Fruit fly (Drosophila melanogaster) whole organism, embryonic: ENCODE data around the gene alpha-Est7.
A peak's percentile ranks its signal among the peaks of the same experiment; 100 is the strongest.

Experiments used
- Atf-2 ChIP-seq: fragments of 200-800 bp; sonication (Bioruptor generic); optimal IDR thresholded peaks from 2 replicates; lab custom pipeline; 2016; ENCODE audit warnings: missing biosample characterization, missing genetic modification characterization
- CG10147 ChIP-seq: fragments of 200-800 bp; sonication (Bioruptor generic); optimal IDR thresholded peaks from 2 replicates; lab custom pipeline; 2019; ENCODE audit warnings: missing biosample characterization, mild to moderate bottlenecking, missing genetic modification characterization, moderate library complexity
- CG10209 ChIP-seq: fragments of 200-800 bp; sonication (Bioruptor generic); optimal IDR thresholded peaks from 3 replicates; lab custom pipeline; 2017; ENCODE audit warnings: missing biosample characterization, mild to moderate bottlenecking, missing genetic modification characterization, missing genetic modification reagents
- CG1024 ChIP-seq: fragments of 200-800 bp; sonication (Bioruptor generic); IDR thresholded peaks from 2 replicates; pipeline ENCODE4 v1.3.6; 2022; ENCODE audit warnings: missing biosample characterization, missing genetic modification characterization
- CG10654 ChIP-seq: fragments of 200-800 bp; sonication (Bioruptor generic); optimal IDR thresholded peaks from 2 replicates; lab custom pipeline; 2016; ENCODE audit warnings: missing biosample characterization, missing genetic modification characterization
- CG14441 ChIP-seq: fragments of 200-800 bp; sonication (Bioruptor generic); IDR thresholded peaks from 2 replicates; pipeline ENCODE4 v1.3.6; 2022; ENCODE audit warnings: missing biosample characterization, missing genetic modification characterization
- CG15073 ChIP-seq: fragments of 200-800 bp; sonication (Bioruptor generic); optimal IDR thresholded peaks from 2 replicates; lab custom pipeline; 2016; ENCODE audit warnings: missing biosample characterization, missing genetic modification characterization
- CG1603 ChIP-seq: fragments of 200-800 bp; sonication (Bioruptor generic); optimal IDR thresholded peaks from 2 replicates; lab custom pipeline; 2019; ENCODE audit warnings: missing biosample characterization, mild to moderate bottlenecking, missing genetic modification characterization, moderate library complexity
- CG16779 ChIP-seq: fragments of 200-800 bp; sonication (Bioruptor generic); IDR thresholded peaks from 2 replicates; pipeline ENCODE4 v1.3.6; 2022; ENCODE audit warnings: missing biosample characterization, missing genetic modification characterization
- CG16813 ChIP-seq: fragments of 200-800 bp; sonication (Bioruptor generic); IDR thresholded peaks from 3 replicates; pipeline ENCODE4 v1.3.6; 2022; ENCODE audit warnings: missing biosample characterization, missing genetic modification characterization; ENCODE audit not compliant: partially characterized antibody
- CG17361 ChIP-seq: fragments of 200-800 bp; sonication (Bioruptor generic); IDR thresholded peaks from 3 replicates; pipeline ENCODE4 v1.3.6; 2022; ENCODE audit warnings: missing biosample characterization, missing genetic modification characterization
- CG32772 ChIP-seq: fragments of 200-800 bp; sonication (Bioruptor generic); IDR thresholded peaks from 2 replicates; pipeline ENCODE4 v1.3.6; 2022; ENCODE audit warnings: missing biosample characterization, missing genetic modification characterization
- CG33213 ChIP-seq: fragments of 200-800 bp; sonication (Bioruptor generic); optimal IDR thresholded peaks from 3 replicates; lab custom pipeline; 2016; ENCODE audit warnings: missing biosample characterization, missing genetic modification characterization
- CG3838 ChIP-seq: fragments of 200-800 bp; sonication (Bioruptor generic); optimal IDR thresholded peaks from 3 replicates; lab custom pipeline; 2016; ENCODE audit warnings: missing biosample characterization, missing genetic modification characterization
- CG3847 ChIP-seq: fragments of 200-800 bp; sonication (Bioruptor generic); IDR thresholded peaks from 2 replicates; pipeline ENCODE4 v1.3.6; 2022; ENCODE audit warnings: missing biosample characterization, missing genetic modification characterization
- CG4282 ChIP-seq: fragments of 200-800 bp; sonication (Bioruptor generic); optimal IDR thresholded peaks from 2 replicates; lab custom pipeline; 2016; ENCODE audit warnings: missing biosample characterization, missing genetic modification characterization
- CG4820 ChIP-seq: fragments of 200-800 bp; sonication (Bioruptor generic); optimal IDR thresholded peaks from 3 replicates; lab custom pipeline; 2016; ENCODE audit warnings: missing biosample characterization, missing genetic modification characterization
- CG5245 ChIP-seq: fragments of 200-800 bp; sonication (Bioruptor generic); optimal IDR thresholded peaks from 3 replicates; lab custom pipeline; 2016; ENCODE audit warnings: missing biosample characterization, missing genetic modification characterization
- CG6813 ChIP-seq: fragments of 200-800 bp; sonication (Bioruptor generic); optimal IDR thresholded peaks from 2 replicates; lab custom pipeline; 2017; ENCODE audit warnings: missing biosample characterization, missing genetic modification characterization, mild to moderate bottlenecking, moderate library complexity, missing genetic modification reagents
- CG8388 ChIP-seq: fragments of 200-800 bp; sonication (Bioruptor generic); optimal IDR thresholded peaks from 2 replicates; lab custom pipeline; 2019; ENCODE audit warnings: missing biosample characterization, mild to moderate bottlenecking, missing genetic modification characterization, moderate library complexity
- CG8478 ChIP-seq: fragments of >200 bp; optimal IDR thresholded peaks from 2 replicates; lab custom pipeline; 2018
- CG9215 ChIP-seq: fragments of 200-800 bp; sonication (Bioruptor generic); IDR thresholded peaks from 2 replicates; pipeline ENCODE4 v1.3.6; 2022; ENCODE audit warnings: missing biosample characterization, missing genetic modification characterization
- HLH4C ChIP-seq: fragments of 200-800 bp; sonication (Bioruptor generic); IDR thresholded peaks from 3 replicates; pipeline ENCODE4 v1.3.6; 2022; ENCODE audit warnings: missing biosample characterization, missing genetic modification characterization; ENCODE audit not compliant: partially characterized antibody
- HLH54F ChIP-seq: fragments of 200-800 bp; sonication (Bioruptor generic); optimal IDR thresholded peaks from 3 replicates; lab custom pipeline; 2016; ENCODE audit warnings: missing biosample characterization, missing genetic modification characterization
- Hmx ChIP-seq: fragments of 200-800 bp; sonication (Bioruptor generic); optimal IDR thresholded peaks from 2 replicates; lab custom pipeline; 2016; ENCODE audit warnings: missing biosample characterization, missing genetic modification characterization
- Hr39 ChIP-seq: fragments of >200 bp; optimal IDR thresholded peaks from 2 replicates; lab custom pipeline; 2017
- Nf-YA ChIP-seq: fragments of 200-800 bp; sonication (Bioruptor generic); IDR thresholded peaks from 2 replicates; pipeline ENCODE4 v1.3.6; 2022; ENCODE audit warnings: missing biosample characterization, missing genetic modification characterization
- Rfx ChIP-seq: fragments of 200-800 bp; sonication (Bioruptor generic); IDR thresholded peaks from 2 replicates; pipeline ENCODE4 v1.3.6; 2022; ENCODE audit warnings: missing biosample characterization, missing genetic modification characterization
- Side ChIP-seq: fragments of 200-800 bp; sonication (Bioruptor generic); optimal IDR thresholded peaks from 2 replicates; lab custom pipeline; 2016; ENCODE audit warnings: missing biosample characterization, missing genetic modification characterization
- Xrp1 ChIP-seq: fragments of 200-800 bp; sonication (Bioruptor generic); IDR thresholded peaks from 2 replicates; pipeline ENCODE4 v1.3.6; 2022; ENCODE audit warnings: missing biosample characterization, missing genetic modification characterization
- abd-A ChIP-seq: fragments of 200-800 bp; sonication (Bioruptor generic); optimal IDR thresholded peaks from 3 replicates; lab custom pipeline; 2019; ENCODE audit warnings: missing biosample characterization, mild to moderate bottlenecking, missing genetic modification characterization, moderate library complexity
- ase ChIP-seq: fragments of 200-800 bp; sonication (Bioruptor generic); IDR thresholded peaks from 3 replicates; pipeline ENCODE4 v1.3.6; 2022; ENCODE audit warnings: missing biosample characterization, missing genetic modification characterization
- az2 ChIP-seq: fragments of 200-800 bp; sonication (Bioruptor generic); optimal IDR thresholded peaks from 3 replicates; lab custom pipeline; 2016; ENCODE audit warnings: missing biosample characterization, missing genetic modification characterization
- chn ChIP-seq: fragments of 200-800 bp; sonication (Bioruptor generic); optimal IDR thresholded peaks from 2 replicates; lab custom pipeline; 2016; ENCODE audit warnings: missing biosample characterization, missing genetic modification characterization
- dysf ChIP-seq: fragments of 200-800 bp; sonication (Bioruptor generic); IDR thresholded peaks from 3 replicates; pipeline ENCODE4 v1.3.6; 2022; ENCODE audit warnings: missing biosample characterization, missing genetic modification characterization
- fru ChIP-seq: fragments of >200 bp; optimal IDR thresholded peaks from 2 replicates; lab custom pipeline; 2017
- h ChIP-seq: fragments of >200 bp; optimal IDR thresholded peaks from 2 replicates; lab custom pipeline; 2017
- ken ChIP-seq: fragments of 200-800 bp; sonication (Bioruptor generic); IDR thresholded peaks from 3 replicates; pipeline ENCODE4 v1.3.6; 2022; ENCODE audit warnings: missing biosample characterization, missing genetic modification characterization
- knrl ChIP-seq: fragments of 200-800 bp; sonication (Bioruptor generic); IDR thresholded peaks from 3 replicates; pipeline ENCODE4 v1.3.6; 2022; ENCODE audit warnings: missing biosample characterization, missing genetic modification characterization; ENCODE audit not compliant: partially characterized antibody
- lmd ChIP-seq: fragments of 200-800 bp; sonication (Bioruptor generic); IDR thresholded peaks from 2 replicates; pipeline ENCODE4 v1.3.6; 2022; ENCODE audit warnings: missing biosample characterization, missing genetic modification characterization
- luna ChIP-seq: fragments of 200-800 bp; sonication (Bioruptor generic); optimal IDR thresholded peaks from 2 replicates; lab custom pipeline; 2016; ENCODE audit warnings: missing biosample characterization, missing genetic modification characterization
- p53 ChIP-seq: fragments of 200-800 bp; sonication (Bioruptor generic); optimal IDR thresholded peaks from 2 replicates; lab custom pipeline; 2016; ENCODE audit warnings: missing biosample characterization, missing genetic modification characterization
- pan ChIP-seq, 4 experiments: fragments of >200 bp in 3 of 4; fragments of 200-800 bp in 1 of 4; sonication (Bioruptor generic) in 1 of 4; optimal IDR thresholded peaks in 3 of 4; IDR thresholded peaks in 1 of 4; 2 replicates each; pipeline versions ENCODE4 v1.3.6 to Lab custom; 2017 to 2022; ENCODE audit warnings: missing biosample characterization in 2 of 4, missing genetic modification characterization in 2 of 4, mixed read lengths in 1 of 4
- ranshi ChIP-seq: fragments of 200-800 bp; sonication (Bioruptor generic); IDR thresholded peaks from 2 replicates; pipeline ENCODE4 v1.3.6; 2022; ENCODE audit warnings: missing biosample characterization, missing genetic modification characterization
- sens ChIP-seq: fragments of 200-800 bp; sonication (Bioruptor generic); peaks from one replicate; lab custom pipeline; 2016; ENCODE audit warnings: missing biosample characterization, missing genetic modification characterization
- shn ChIP-seq: fragments of 200-800 bp; sonication (Bioruptor generic); optimal IDR thresholded peaks from 3 replicates; lab custom pipeline; 2016; ENCODE audit warnings: missing biosample characterization, missing genetic modification characterization
- sug ChIP-seq: fragments of 200-800 bp; optimal IDR thresholded peaks from 2 replicates; lab custom pipeline; 2019; ENCODE audit warnings: missing biosample characterization, mild to moderate bottlenecking, missing genetic modification characterization, moderate library complexity
- trem ChIP-seq: fragments of 200-800 bp; optimal IDR thresholded peaks from 3 replicates; lab custom pipeline; 2019; ENCODE audit warnings: missing biosample characterization, mild to moderate bottlenecking, missing genetic modification characterization, moderate library complexity
- tx ChIP-seq: fragments of 200-800 bp; sonication (Bioruptor generic); optimal IDR thresholded peaks from 2 replicates; lab custom pipeline; 2016; ENCODE audit warnings: missing biosample characterization, missing genetic modification characterization
- wor ChIP-seq: fragments of 200-800 bp; sonication (Bioruptor generic); IDR thresholded peaks from 2 replicates; pipeline ENCODE4 v1.3.6; 2022; ENCODE audit warnings: missing biosample characterization, missing genetic modification characterization
- z ChIP-seq: fragments of 200-800 bp; sonication (Bioruptor generic); IDR thresholded peaks from 3 replicates; pipeline ENCODE4 v1.3.6; 2022; ENCODE audit warnings: missing biosample characterization, missing genetic modification characterization
- zen2 ChIP-seq: fragments of 200-800 bp; sonication (Bioruptor generic); IDR thresholded peaks from 3 replicates; pipeline ENCODE4 v1.3.6; 2022; ENCODE audit warnings: missing biosample characterization, missing genetic modification characterization; ENCODE audit not compliant: partially characterized antibody
- zf30C ChIP-seq: fragments of 200-800 bp; sonication (Bioruptor generic); optimal IDR thresholded peaks from 3 replicates; lab custom pipeline; 2018; ENCODE audit warnings: missing biosample characterization, mild to moderate bottlenecking, missing genetic modification characterization

The alpha-Est7 gene

DNA sequence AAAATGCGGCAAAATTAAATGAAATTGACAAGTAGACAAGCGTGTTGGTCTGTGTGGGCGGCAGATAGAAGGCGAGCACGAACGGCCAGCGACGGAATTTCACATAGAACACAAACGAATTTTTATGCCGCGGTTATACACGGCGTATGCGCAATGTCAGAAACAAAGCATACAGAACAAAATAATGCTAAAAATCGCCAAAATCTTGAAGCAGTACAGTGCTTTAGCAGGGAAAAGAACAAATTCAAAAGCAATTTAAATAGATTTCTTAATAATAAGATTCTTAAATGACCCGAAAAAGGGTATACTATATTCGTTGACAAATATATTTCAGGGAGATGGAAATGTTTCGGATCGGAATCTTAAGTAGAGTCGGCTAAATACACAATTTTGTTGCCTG is 23.0 kb downstream of the alpha-Est7 start (continued):
- TF ChIP-seq HLH4C (no peak), CG3847 (peak; percentile 44), wor (no peak), h (lab: Kevin White, UChicago) (no peak), CG10209 (GFP tag; lab: Kevin White, UChicago) (no peak), CG15073 (GFP tag; lab: Kevin White, UChicago) (no peak), CG33213 (GFP tag; lab: Kevin White, UChicago) (no peak), trem (tag; lab: Kevin White, UChicago) (no peak), sens (peak; percentile 82), HLH54F (GFP tag; lab: Kevin White, UChicago) (peak; percentile 36), Nf-YA (0 out of 2 replicates have a peak, but pooled peaks have one; percentile 9), zf30C (GFP tag; lab: Kevin White, UChicago) (no peak), CG14441 (GFP tag; lab: Robert Waterston, UW) (peak; percentile 43; the same call in 1 of the 2 replicates), z (GFP tag; lab: Robert Waterston, UW) (no peak), CG32772 (GFP tag; lab: Robert Waterston, UW) (no peak), Hr39 (lab: Kevin White, UChicago) (no peak), shn (no peak), Xrp1 (GFP tag; lab: Robert Waterston, UW) (no peak), CG5245 (no peak), Rfx (GFP tag; lab: Robert Waterston, UW) (peak; percentile 59), zen2 (no peak), CG16813 (GFP tag; lab: Robert Waterston, UW) (no peak), CG4282 (GFP tag; lab: Kevin White, UChicago) (no peak), Side (GFP tag; lab: Kevin White, UChicago) (no peak), Hmx (GFP tag; lab: Kevin White, UChicago) (no peak), az2 (GFP tag; lab: Kevin White, UChicago) (no peak), CG10654 (GFP tag; lab: Kevin White, UChicago) (no peak), ken (GFP tag; lab: Robert Waterston, UW) (no peak), dysf (peak; percentile 30; the same call in 1 of the 3 replicates), CG3838 (GFP tag; lab: Kevin White, UChicago) (no peak), p53 (no peak), fru (lab: Kevin White, UChicago) (no peak), sug (no peak), CG17361 (GFP tag; lab: Robert Waterston, UW) (no peak), ase (GFP tag; lab: Robert Waterston, UW) (no peak), luna (GFP tag; lab: Kevin White, UChicago) (no peak), CG9215 (GFP tag; lab: Robert Waterston, UW) (no peak), CG4820 (no peak), CG8478 (lab: Kevin White, UChicago) (no peak), tx (peak; percentile 15), knrl (GFP tag; lab: Robert Waterston, UW) (no peak), CG6813 (no peak), pan (optimal IDR thresholded peaks at IDR 0.05; lab: Kevin White, UChicago) (no peak), pan (GFP tag; optimal IDR thresholded peaks at IDR 0.05 in 1 of 2, IDR thresholded peaks at IDR 0.05 in 1 of 2) (peak in 1 of 2 experiments; percentile 32), CG8388 (GFP tag; lab: Kevin White, UChicago) (no peak), CG1024 (GFP tag; lab: Robert Waterston, UW) (no peak), CG1603 (tag; lab: Kevin White, UChicago) (no peak), abd-A (tag; lab: Kevin White, UChicago) (no peak), CG10147 (no peak), chn (GFP tag; lab: Kevin White, UChicago) (no peak), lmd (GFP tag; lab: Robert Waterston, UW) (peak; percentile 24; the same call in 1 of the 2 replicates), Atf-2 (GFP tag; lab: Kevin White, UChicago) (no peak), ranshi (GFP tag; lab: Robert Waterston, UW) (0 out of 2 replicates have a peak, but pooled peaks have one; percentile 14), CG16779 (GFP tag; lab: Robert Waterston, UW) (no peak)
